Worm (Caenorhabditis elegans): ENCODE measurements around the gene ndua-12.
A peak's percentile ranks its signal among the peaks of the same experiment; 100 is the strongest.

Gene ndua-12

DNA sequence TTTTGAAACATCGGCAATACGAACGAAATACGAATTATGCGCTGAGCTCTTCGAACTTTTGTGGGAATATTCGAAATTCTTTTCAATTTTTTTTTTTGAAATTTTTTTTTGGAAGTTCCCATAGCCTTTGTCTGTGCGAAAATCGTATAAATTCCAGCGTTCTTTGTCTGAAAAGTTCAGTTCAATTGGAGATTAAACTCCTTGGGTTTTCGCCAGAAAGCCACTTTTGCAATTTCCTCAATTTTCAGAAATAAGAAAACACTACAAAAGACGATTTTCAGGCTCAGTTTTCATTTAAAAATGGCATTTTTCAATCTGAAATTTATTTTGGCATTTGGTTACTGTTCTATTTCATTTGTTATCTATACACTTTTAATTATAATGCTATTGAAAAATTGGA lies 39.5 kb upstream of the ndua-12 start, which contains the start of gene Y54G2A.38:
Gene Y54G2A.38 (plus strand): TSS at position 301 of the 400 bp plus-strand sequence.
- TF ChIP-seq nhr-76 (tag; optimal IDR thresholded peaks at IDR 0.05), result no peak
- no peak for TF ChIP-seq zip-8 (tag; optimal IDR thresholded peaks at IDR 0.05)
- no peak for TF ChIP-seq ztf-11 (tag; optimal IDR thresholded peaks at IDR 0.05)
- no peak for TF ChIP-seq flh-1 (GFP tag; optimal IDR thresholded peaks at IDR 0.05)

DNA sequence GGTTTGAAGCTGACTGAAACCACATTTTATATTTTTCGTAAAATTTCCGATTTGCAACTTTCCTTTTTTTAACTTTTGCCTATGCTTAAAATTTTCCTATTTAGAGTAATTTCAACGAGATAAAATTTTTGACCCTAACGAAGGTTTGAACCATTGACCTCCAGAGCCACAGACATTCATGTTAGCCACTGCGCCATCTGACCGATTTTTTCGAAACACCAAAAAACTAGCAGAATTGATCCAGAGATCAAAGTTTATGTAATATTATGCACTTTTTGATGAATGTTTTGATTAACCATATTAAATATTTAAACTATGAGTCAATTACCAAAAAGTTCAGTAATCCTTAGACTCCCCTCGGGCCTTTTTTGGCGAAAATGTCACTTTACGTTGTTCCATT lies 38.4 kb upstream of the ndua-12 start:
- TF ChIP-seq sptf-1 (tag; optimal IDR thresholded peaks at IDR 0.05) (no peak), unc-62 (GFP tag; optimal IDR thresholded peaks at IDR 0.05) (no peak), unc-120 (tag; optimal IDR thresholded peaks at IDR 0.05; ENCODE audit: poor library complexity, severe bottlenecking) (no peak), elt-3 (tag; optimal IDR thresholded peaks at IDR 0.05) (no peak), pha-4 (tag; optimal IDR thresholded peaks at IDR 0.05) (no peak), drap-1 (GFP tag; optimal IDR thresholded peaks at IDR 0.05) (no peak), mab-5 (tag; optimal IDR thresholded peaks at IDR 0.05) (no peak), elt-1 (tag; optimal IDR thresholded peaks at IDR 0.05; ENCODE audit: borderline replicate concordance, insufficient read depth) (no peak), M03D4.4 (tag; optimal IDR thresholded peaks at IDR 0.05) (no peak), snpc-4 (tag; optimal IDR thresholded peaks at IDR 0.05) (no peak), sem-2 (GFP tag; optimal IDR thresholded peaks at IDR 0.05) (no peak)

DNA sequence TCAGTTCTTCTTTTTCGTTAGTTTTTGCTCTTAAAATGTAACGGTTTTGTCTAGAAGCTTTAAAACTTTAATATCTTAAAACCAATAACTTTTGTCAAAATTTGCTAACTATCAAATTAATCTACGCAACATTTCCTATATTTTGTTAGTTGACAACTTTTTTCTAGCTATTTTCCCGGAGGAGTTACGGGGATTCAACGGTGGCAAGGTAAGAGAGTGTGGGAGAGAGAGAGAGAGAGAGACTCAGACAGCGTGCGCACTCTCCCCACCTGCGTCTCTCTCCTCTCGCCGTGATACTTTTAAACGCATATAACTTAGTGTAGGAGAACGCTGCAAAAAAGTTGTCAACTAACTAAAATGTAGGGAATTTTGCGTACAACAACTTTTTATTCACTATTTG lies 33.9 kb upstream of the ndua-12 start:
- TF ChIP-seq pha-4 (tag; optimal IDR thresholded peaks at IDR 0.05) (no peak), lin-13 (tag; optimal IDR thresholded peaks at IDR 0.05) (no peak), tbx-8 (GFP tag; optimal IDR thresholded peaks at IDR 0.05) (no peak), ces-1 (GFP tag; optimal IDR thresholded peaks at IDR 0.05) (no peak), nhr-12 (tag; optimal IDR thresholded peaks at IDR 0.05) (no peak), lin-32 (GFP tag; optimal IDR thresholded peaks at IDR 0.05) (no peak), ceh-83 (GFP tag; optimal IDR thresholded peaks at IDR 0.05) (no peak), ztf-11 (tag; optimal IDR thresholded peaks at IDR 0.05) (no peak), zip-8 (tag; optimal IDR thresholded peaks at IDR 0.05) (no peak), mab-5 (tag; optimal IDR thresholded peaks at IDR 0.05) (no peak), mls-2 (tag; optimal IDR thresholded peaks at IDR 0.05) (no peak)

ce11 chrIV:2751568-2751967 lies 31.9 kb upstream of the ndua-12 start, which contains the start of gene Y54G2A.41:
TSS of gene Y54G2A.41 (plus strand) at chrIV:2751868.
- TF ChIP-seq nhr-12 (tag; optimal IDR thresholded peaks at IDR 0.05), result no peak
- TF ChIP-seq elt-3 (tag; optimal IDR thresholded peaks at IDR 0.05), result no peak
- no peak for TF ChIP-seq lin-32 (GFP tag; optimal IDR thresholded peaks at IDR 0.05)
- TF ChIP-seq ceh-39 (tag; optimal IDR thresholded peaks at IDR 0.05), result no peak
- TF ChIP-seq cnd-1 (tag; optimal IDR thresholded peaks at IDR 0.05), result no peak
- no peak for TF ChIP-seq nhr-2 (tag; optimal IDR thresholded peaks at IDR 0.05)
- TF ChIP-seq ceh-83 (GFP tag; optimal IDR thresholded peaks at IDR 0.05), result no peak
- no peak for TF ChIP-seq hlh-1 (tag; optimal IDR thresholded peaks at IDR 0.05)

ce11 chrIV:2750607-2751006 lies 31.0 kb upstream of the ndua-12 start:
- no peak for TF ChIP-seq sem-2 (GFP tag; optimal IDR thresholded peaks at IDR 0.05)
- no peak for TF ChIP-seq pha-4 (tag; optimal IDR thresholded peaks at IDR 0.05)
- no peak for TF ChIP-seq ceh-83 (GFP tag; optimal IDR thresholded peaks at IDR 0.05)
- no peak for TF ChIP-seq nhr-2 (tag; optimal IDR thresholded peaks at IDR 0.05)
- TF ChIP-seq sptf-1 (tag; optimal IDR thresholded peaks at IDR 0.05), result no peak
- TF ChIP-seq nhr-28 (tag; optimal IDR thresholded peaks at IDR 0.05), result no peak
- TF ChIP-seq mab-5 (tag; optimal IDR thresholded peaks at IDR 0.05), result no peak
- no peak for TF ChIP-seq elt-3 (tag; optimal IDR thresholded peaks at IDR 0.05)
- no peak for TF ChIP-seq drap-1 (GFP tag; optimal IDR thresholded peaks at IDR 0.05)

DNA sequence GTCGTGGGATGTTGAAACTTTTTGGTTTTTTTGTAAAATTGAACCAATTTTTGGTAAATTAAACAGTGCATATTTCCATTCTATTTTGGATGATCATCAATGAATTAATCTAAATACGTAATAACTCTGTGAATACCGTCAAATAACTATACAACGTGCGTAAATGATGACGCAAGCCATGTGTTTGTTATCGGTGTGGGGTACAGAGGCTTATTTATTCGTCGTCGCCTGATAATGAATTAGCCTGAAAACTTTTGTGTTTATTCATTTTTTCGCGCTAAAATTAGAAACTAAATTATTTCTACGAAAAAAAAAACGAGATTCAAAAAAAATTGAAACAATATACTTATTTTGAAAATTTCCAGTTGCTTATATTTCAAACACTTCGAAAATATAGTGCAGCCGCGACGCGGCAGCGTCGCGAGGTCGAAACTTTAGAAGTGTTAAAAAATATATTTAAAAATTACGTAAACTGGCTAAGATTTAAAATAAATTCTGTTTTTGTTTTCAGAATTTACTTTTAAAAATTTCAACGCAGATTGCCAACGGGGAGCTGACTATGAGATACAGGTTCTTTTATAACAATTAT lies 29.3 kb upstream of the ndua-12 start:
- TF ChIP-seq zip-8 (tag; optimal IDR thresholded peaks at IDR 0.05), result peak; percentile 28
- TF ChIP-seq ztf-11 (tag; optimal IDR thresholded peaks at IDR 0.05), result no peak

All from whole organism, mixed stage, embryonic.